Worm (Caenorhabditis elegans) whole organism, midembryonic: Measurements from ENCODE around the gene Y67A10A.3.

Source experiments
- cog-1 ChIP-seq: sonication (generic microtip); optimal IDR thresholded peaks from 2 replicates; lab custom pipeline; 2016; ENCODE audit warnings: missing genetic modification characterization, missing compliant biosample characterization
- flt-1 ChIP-seq: fragments of 200-800 bp; sonication (Bioruptor generic); IDR thresholded peaks from 2 replicates; pipeline ENCODE4 v1.3.6; 2022; ENCODE audit warnings: missing genetic modification characterization, missing compliant biosample characterization
- ztf-23 ChIP-seq: fragments of 200-800 bp; sonication (Bioruptor generic); IDR thresholded peaks from 2 replicates; pipeline ENCODE4 v1.3.6; 2022; ENCODE audit warnings: missing genetic modification reagents, missing genetic modification characterization, missing compliant biosample characterization
- ztf-29 ChIP-seq: fragments of 200-800 bp; sonication (Bioruptor generic); IDR thresholded peaks from 2 replicates; pipeline ENCODE4 v1.3.6; 2022; ENCODE audit warnings: missing genetic modification reagents, missing genetic modification characterization, missing compliant biosample characterization

DNA sequence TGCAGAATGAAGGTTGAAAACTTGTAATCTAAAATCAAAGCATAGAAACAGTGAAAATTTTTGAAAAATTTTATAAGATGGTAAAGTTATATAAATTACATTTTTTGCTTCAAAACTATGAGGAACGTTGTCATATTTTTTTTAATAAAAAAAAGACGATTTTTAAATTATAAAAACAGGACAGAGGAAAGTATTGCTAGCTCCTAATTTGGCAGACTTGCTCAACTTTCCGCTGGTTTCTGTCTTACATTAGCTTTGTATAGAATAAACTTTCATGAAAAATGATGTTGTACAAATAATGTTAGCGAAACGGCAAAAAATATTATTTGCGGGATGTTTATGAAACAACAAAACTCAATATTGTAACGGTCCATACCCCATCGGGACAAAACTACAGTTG is 8.0 kb downstream of the Y67A10A.3 start, which contains the start of gene fbxa-83:
- TF ChIP-seq ztf-23 (GFP tag; lab: Robert Waterston, UW), result no peak
- no peak for TF ChIP-seq ztf-29 (GFP tag; lab: Robert Waterston, UW)
- TF ChIP-seq flt-1 (GFP tag; lab: Robert Waterston, UW), result no peak
- no peak for TF ChIP-seq cog-1
